Fruit fly (Drosophila melanogaster) whole organism, embryonic: ENCODE results near the gene Fbxl4.

Experiments used
- Aef1 ChIP-seq: fragments of 200-800 bp; sonication (Bioruptor generic); IDR thresholded peaks from 3 replicates; pipeline ENCODE4 v1.3.6; 2022; ENCODE audit warnings: missing biosample characterization, missing genetic modification characterization
- BtbVII ChIP-seq: fragments of 200-800 bp; sonication (Bioruptor generic); optimal IDR thresholded peaks from 3 replicates; lab custom pipeline; 2017; ENCODE audit warnings: missing biosample characterization, mild to moderate bottlenecking, missing genetic modification characterization
- Bteb2 ChIP-seq: fragments of 200-800 bp; sonication (Bioruptor generic); optimal IDR thresholded peaks from 2 replicates; lab custom pipeline; 2016; ENCODE audit warnings: missing biosample characterization, missing genetic modification characterization
- C15 ChIP-seq: fragments of 200-800 bp; sonication (Bioruptor generic); IDR thresholded peaks from 3 replicates; pipeline ENCODE4 v1.3.6; 2022; ENCODE audit warnings: missing biosample characterization, missing genetic modification characterization
- CG10274 ChIP-seq: fragments of 200-800 bp; sonication (Bioruptor generic); optimal IDR thresholded peaks from 3 replicates; lab custom pipeline; 2017; ENCODE audit warnings: missing biosample characterization, mild to moderate bottlenecking, missing genetic modification characterization
- CG10654 ChIP-seq: fragments of 200-800 bp; sonication (Bioruptor generic); optimal IDR thresholded peaks from 2 replicates; lab custom pipeline; 2016; ENCODE audit warnings: missing biosample characterization, missing genetic modification characterization
- CG12071 ChIP-seq: fragments of 200-800 bp; sonication (Bioruptor generic); optimal IDR thresholded peaks from 3 replicates; lab custom pipeline; 2018; ENCODE audit warnings: missing biosample characterization, mild to moderate bottlenecking, missing genetic modification characterization
- CG12155 ChIP-seq: fragments of 200-800 bp; sonication (Bioruptor generic); optimal IDR thresholded peaks from 3 replicates; lab custom pipeline; 2016; ENCODE audit warnings: missing biosample characterization, missing genetic modification characterization
- CG12219 ChIP-seq: fragments of 200-800 bp; sonication (Bioruptor generic); optimal IDR thresholded peaks from 3 replicates; lab custom pipeline; 2018; ENCODE audit warnings: missing biosample characterization, mild to moderate bottlenecking, missing genetic modification characterization
- CG12236 ChIP-seq: fragments of 200-800 bp; sonication (Bioruptor generic); optimal IDR thresholded peaks from 2 replicates; lab custom pipeline; 2016; ENCODE audit warnings: missing biosample characterization, missing genetic modification characterization
- CG12942 ChIP-seq: fragments of 200-800 bp; sonication (Bioruptor generic); optimal IDR thresholded peaks from 3 replicates; lab custom pipeline; 2016; ENCODE audit warnings: missing biosample characterization, missing genetic modification characterization
- CG13894 ChIP-seq: fragments of 200-800 bp; sonication (Bioruptor generic); optimal IDR thresholded peaks from 3 replicates; lab custom pipeline; 2018; ENCODE audit warnings: missing biosample characterization, mild to moderate bottlenecking, missing genetic modification characterization, moderate library complexity
- CG14050 ChIP-seq: fragments of 200-800 bp; sonication (Bioruptor generic); IDR thresholded peaks from 3 replicates; pipeline ENCODE4 v1.3.6; 2022; ENCODE audit warnings: missing biosample characterization, missing genetic modification characterization
- CG15514 ChIP-seq: fragments of 200-800 bp; sonication (Bioruptor generic); optimal IDR thresholded peaks from 3 replicates; lab custom pipeline; 2017; ENCODE audit warnings: missing biosample characterization, missing genetic modification characterization, mild to moderate bottlenecking, moderate library complexity, missing genetic modification reagents
- CG17568 ChIP-seq: fragments of 200-800 bp; sonication (Bioruptor generic); optimal IDR thresholded peaks from 2 replicates; lab custom pipeline; 2018; ENCODE audit warnings: missing biosample characterization, mild to moderate bottlenecking, missing genetic modification characterization, moderate library complexity
- CG17802 ChIP-seq: fragments of 200-800 bp; sonication (Bioruptor generic); optimal IDR thresholded peaks from 2 replicates; lab custom pipeline; 2018; ENCODE audit warnings: missing biosample characterization, mild to moderate bottlenecking, missing genetic modification characterization, moderate library complexity
- CG2199 ChIP-seq: fragments of 200-800 bp; sonication (Bioruptor generic); IDR thresholded peaks from 3 replicates; pipeline ENCODE4 v1.3.6; 2022; ENCODE audit warnings: missing biosample characterization, missing genetic modification characterization
- CG2712 ChIP-seq: fragments of 200-800 bp; optimal IDR thresholded peaks from 3 replicates; lab custom pipeline; 2019; ENCODE audit warnings: missing biosample characterization, mild to moderate bottlenecking, missing genetic modification characterization, moderate library complexity
- CG30020 ChIP-seq: fragments of 200-800 bp; optimal IDR thresholded peaks from 2 replicates; lab custom pipeline; 2019; ENCODE audit warnings: missing biosample characterization, mild to moderate bottlenecking, missing genetic modification characterization, moderate library complexity
- CG34224 ChIP-seq: fragments of 200-800 bp; sonication (Bioruptor generic); IDR thresholded peaks from 3 replicates; pipeline ENCODE4 v1.3.6; 2022; ENCODE audit warnings: missing biosample characterization, missing genetic modification characterization; ENCODE audit not compliant: partially characterized antibody
- CG34422 ChIP-seq: fragments of 200-800 bp; sonication (Bioruptor generic); IDR thresholded peaks from 3 replicates; pipeline ENCODE4 v1.3.6; 2022; ENCODE audit warnings: missing biosample characterization, missing genetic modification characterization
- CG3838 ChIP-seq: fragments of 200-800 bp; sonication (Bioruptor generic); optimal IDR thresholded peaks from 3 replicates; lab custom pipeline; 2016; ENCODE audit warnings: missing biosample characterization, missing genetic modification characterization
- CG4328 ChIP-seq: fragments of 200-800 bp; sonication (Bioruptor generic); optimal IDR thresholded peaks from 3 replicates; lab custom pipeline; 2017; ENCODE audit warnings: missing biosample characterization, missing genetic modification reagents, missing genetic modification characterization
- CG4730 ChIP-seq: fragments of 200-800 bp; sonication (Bioruptor generic); IDR thresholded peaks from 2 replicates; pipeline ENCODE4 v1.3.6; 2022; ENCODE audit warnings: missing biosample characterization, missing genetic modification characterization
- CG6683 ChIP-seq: fragments of 200-800 bp; sonication (Bioruptor generic); optimal IDR thresholded peaks from 2 replicates; lab custom pipeline; 2017; ENCODE audit warnings: missing biosample characterization, mild to moderate bottlenecking, missing genetic modification characterization, missing genetic modification reagents
- CG8765 ChIP-seq: fragments of 200-800 bp; sonication (Bioruptor generic); IDR thresholded peaks from 2 replicates; pipeline ENCODE4 v1.3.6; 2022; ENCODE audit warnings: missing biosample characterization, missing genetic modification characterization
- CHES-1-like ChIP-seq: fragments of 200-800 bp; sonication (Bioruptor generic); optimal IDR thresholded peaks from 2 replicates; lab custom pipeline; 2016; ENCODE audit warnings: missing biosample characterization, missing genetic modification characterization
- Deaf1 ChIP-seq: fragments of 200-800 bp; optimal IDR thresholded peaks from 3 replicates; lab custom pipeline; 2019; ENCODE audit warnings: missing biosample characterization, mild to moderate bottlenecking, missing genetic modification characterization, moderate library complexity
- ERR ChIP-seq: fragments of 200-800 bp; sonication (Bioruptor generic); optimal IDR thresholded peaks from 2 replicates; lab custom pipeline; 2016; ENCODE audit warnings: missing biosample characterization, missing genetic modification characterization
- Gsc ChIP-seq: fragments of 200-800 bp; sonication (Bioruptor generic); IDR thresholded peaks from 2 replicates; pipeline ENCODE4 v1.3.6; 2022; ENCODE audit warnings: missing biosample characterization, missing genetic modification characterization
- Hmx ChIP-seq: fragments of 200-800 bp; sonication (Bioruptor generic); optimal IDR thresholded peaks from 2 replicates; lab custom pipeline; 2016; ENCODE audit warnings: missing biosample characterization, missing genetic modification characterization
- Hr39 ChIP-seq: fragments of >200 bp; optimal IDR thresholded peaks from 2 replicates; lab custom pipeline; 2017
- Myb ChIP-seq: fragments of 200-800 bp; sonication (Bioruptor generic); optimal IDR thresholded peaks from 2 replicates; lab custom pipeline; 2016; ENCODE audit warnings: missing biosample characterization, missing genetic modification characterization
- Ravus ChIP-seq: fragments of 200-800 bp; sonication (Bioruptor generic); IDR thresholded peaks from 2 replicates; pipeline ENCODE4 v1.3.6; 2022; ENCODE audit warnings: missing biosample characterization, missing genetic modification characterization
- Side ChIP-seq: fragments of 200-800 bp; sonication (Bioruptor generic); optimal IDR thresholded peaks from 2 replicates; lab custom pipeline; 2016; ENCODE audit warnings: missing biosample characterization, missing genetic modification characterization
- Spps ChIP-seq: fragments of 200-800 bp; sonication (Bioruptor generic); optimal IDR thresholded peaks from 2 replicates; lab custom pipeline; 2018; ENCODE audit warnings: missing biosample characterization, mild to moderate bottlenecking, missing genetic modification characterization
- Tbp ChIP-seq: fragments of >200 bp; optimal IDR thresholded peaks from 2 replicates; lab custom pipeline; 2018; ENCODE audit warnings: missing biosample characterization, missing genetic modification characterization
- abd-A ChIP-seq: fragments of 200-800 bp; sonication (Bioruptor generic); optimal IDR thresholded peaks from 3 replicates; lab custom pipeline; 2019; ENCODE audit warnings: missing biosample characterization, mild to moderate bottlenecking, missing genetic modification characterization, moderate library complexity
- aop ChIP-seq: fragments of 200-800 bp; sonication (Bioruptor generic); IDR thresholded peaks from 2 replicates; pipeline ENCODE4 v1.3.6; 2022; ENCODE audit warnings: missing biosample characterization, missing genetic modification characterization
- bowl ChIP-seq: fragments of 200-800 bp; sonication (Bioruptor generic); IDR thresholded peaks from 2 replicates; pipeline ENCODE4 v1.3.6; 2022; ENCODE audit warnings: missing biosample characterization, missing genetic modification characterization
- dmrt99B ChIP-seq: fragments of 200-800 bp; sonication (Bioruptor generic); optimal IDR thresholded peaks from 2 replicates; lab custom pipeline; 2018; ENCODE audit warnings: missing biosample characterization, mild to moderate bottlenecking, missing genetic modification characterization, moderate library complexity
- gfzf ChIP-seq: fragments of 200-800 bp; sonication (Bioruptor generic); optimal IDR thresholded peaks from 2 replicates; lab custom pipeline; 2016; ENCODE audit warnings: missing biosample characterization, mild to moderate bottlenecking, missing genetic modification characterization, moderate library complexity
- ham ChIP-seq: fragments of 200-800 bp; sonication (Bioruptor generic); IDR thresholded peaks from 2 replicates; pipeline ENCODE4 v1.3.6; 2022; ENCODE audit warnings: missing biosample characterization, missing genetic modification characterization
- klu ChIP-seq: fragments of 200-800 bp; sonication (Bioruptor generic); IDR thresholded peaks from 2 replicates; pipeline ENCODE4 v1.3.6; 2022; ENCODE audit warnings: missing biosample characterization, missing genetic modification characterization
- knrl ChIP-seq: fragments of 200-800 bp; sonication (Bioruptor generic); IDR thresholded peaks from 3 replicates; pipeline ENCODE4 v1.3.6; 2022; ENCODE audit warnings: missing biosample characterization, missing genetic modification characterization; ENCODE audit not compliant: partially characterized antibody
- lilli ChIP-seq: fragments of 200-800 bp; sonication (Bioruptor generic); optimal IDR thresholded peaks from 3 replicates; lab custom pipeline; 2016; ENCODE audit warnings: missing biosample characterization, missing genetic modification characterization
- nau ChIP-seq: fragments of 200-800 bp; sonication (Bioruptor generic); optimal IDR thresholded peaks from 3 replicates; lab custom pipeline; 2017; ENCODE audit warnings: missing biosample characterization, mild to moderate bottlenecking, missing genetic modification characterization, missing genetic modification reagents
- ro ChIP-seq: fragments of 200-800 bp; sonication (Bioruptor generic); IDR thresholded peaks from 2 replicates; pipeline ENCODE4 v1.3.6; 2022; ENCODE audit warnings: missing biosample characterization, missing genetic modification characterization
- tap ChIP-seq: fragments of 200-800 bp; optimal IDR thresholded peaks from 3 replicates; lab custom pipeline; 2019; ENCODE audit warnings: missing biosample characterization, mild to moderate bottlenecking, missing genetic modification characterization, moderate library complexity
- usp ChIP-seq: fragments of >200 bp; optimal IDR thresholded peaks from 2 replicates; lab custom pipeline; 2017; ENCODE audit warnings: missing biosample characterization, missing genetic modification characterization

Gene Fbxl4

DNA sequence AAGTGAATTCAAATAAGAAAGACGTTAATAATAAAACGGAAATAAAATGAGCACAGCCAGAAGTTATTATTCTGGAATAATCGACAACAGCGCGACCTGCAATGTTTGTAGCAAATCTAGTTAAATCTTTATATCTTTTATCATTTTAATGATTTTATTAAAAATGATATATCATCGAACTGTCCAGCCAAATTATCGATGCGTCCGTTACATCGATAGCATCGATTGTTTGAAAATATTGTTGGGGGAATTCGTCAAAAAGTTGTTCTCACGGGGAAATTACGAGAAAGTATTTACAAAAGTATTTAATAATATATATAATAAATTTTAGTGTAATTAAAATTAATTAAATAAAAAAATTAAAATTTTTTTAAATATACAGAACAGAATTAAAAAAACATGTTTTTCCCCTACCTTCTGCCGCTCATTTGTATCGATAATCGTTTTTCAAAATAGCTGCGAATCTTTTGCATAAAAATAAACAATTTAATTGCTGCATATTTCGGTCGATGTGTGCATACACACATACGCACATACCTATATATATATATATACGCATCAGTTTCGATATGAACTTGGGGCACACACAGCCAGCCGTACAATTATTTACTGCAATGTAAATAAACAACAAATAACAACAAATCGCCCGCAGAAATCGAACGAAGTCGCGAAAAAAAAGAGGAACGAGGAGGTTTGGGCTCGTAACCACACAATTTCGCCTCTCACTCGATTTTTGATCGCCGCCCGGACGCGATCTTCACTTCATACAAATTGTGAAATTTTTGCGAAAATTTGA lies 5.4 kb upstream of the Fbxl4 start, which contains the start of gene CG32599 (continued):
- TF ChIP-seq C15 (GFP tag; lab: Robert Waterston, UW) (no peak), CG10654 (GFP tag; lab: Kevin White, UChicago) (peak; percentile 18), BtbVII (GFP tag; lab: Kevin White, UChicago) (no peak), CG3838 (no peak), Spps (no peak), Bteb2 (GFP tag; lab: Kevin White, UChicago) (no peak), Hmx (no peak), CG34422 (GFP tag; lab: Robert Waterston, UW) (0 out of 3 replicates have a peak, but pooled peaks have one; percentile 7), CG2712 (tag; lab: Kevin White, UChicago) (peak; percentile 67), CG12155 (GFP tag; lab: Kevin White, UChicago) (no peak), CG4328 (GFP tag; lab: Kevin White, UChicago) (no peak), CG2199 (GFP tag; lab: Robert Waterston, UW) (no peak), CG12071 (GFP tag; lab: Kevin White, UChicago) (no peak), CG12942 (GFP tag; lab: Kevin White, UChicago) (no peak), aop (GFP tag; lab: Robert Waterston, UW) (no peak), Deaf1 (tag; lab: Kevin White, UChicago) (no peak), ham (GFP tag; lab: Robert Waterston, UW) (no peak), abd-A (no peak), CG17568 (no peak), CG12236 (GFP tag; lab: Kevin White, UChicago) (no peak), tap (tag; lab: Kevin White, UChicago) (no peak), dmrt99B (peak; percentile 21), CG6683 (GFP tag; lab: Kevin White, UChicago) (no peak), Tbp (GFP tag; lab: Kevin White, UChicago) (no peak), ERR (GFP tag; lab: Kevin White, UChicago) (no peak), CHES-1-like (no peak), CG4730 (peak; percentile 42; the same call in 1 of the 2 replicates), Aef1 (GFP tag; lab: Robert Waterston, UW) (0 out of 3 replicates have a peak, but pooled peaks have one; percentile 23), Gsc (GFP tag; lab: Robert Waterston, UW) (no peak), Ravus (GFP tag; lab: Robert Waterston, UW) (no peak; the same call in 1 of the 2 replicates), Myb (GFP tag; lab: Kevin White, UChicago) (peak; percentile 51), Hr39 (no peak), Side (GFP tag; lab: Kevin White, UChicago) (no peak), CG30020 (tag; lab: Kevin White, UChicago) (peak; percentile 67), CG15514 (GFP tag; lab: Kevin White, UChicago) (peak; percentile 18), CG10274 (GFP tag; lab: Kevin White, UChicago) (no peak), CG34224 (GFP tag; lab: Robert Waterston, UW) (peak; percentile 54; the same call in 1 of the 3 replicates), lilli (no peak), usp (GFP tag; lab: Kevin White, UChicago) (no peak), CG12219 (GFP tag; lab: Kevin White, UChicago) (no peak), ro (no peak), CG8765 (GFP tag; lab: Robert Waterston, UW) (no peak), CG14050 (0 out of 3 replicates have a peak, but pooled peaks have one; percentile 35), CG13894 (tag; lab: Kevin White, UChicago) (no peak), nau (GFP tag; lab: Kevin White, UChicago) (no peak), knrl (peak; percentile 64; the same call in 2 of the 3 replicates), klu (GFP tag; lab: Robert Waterston, UW) (no peak), bowl (GFP tag; lab: Robert Waterston, UW) (no peak), gfzf (GFP tag; lab: Kevin White, UChicago) (peak; percentile 27), CG17802 (tag; lab: Kevin White, UChicago) (peak; percentile 40)
